Worm (Caenorhabditis elegans) whole organism, L1 larva: Measurements from ENCODE around the gene srbc-21.

ENCODE experiments used
- C34B4.2 ChIP-seq: sonication (generic microtip); optimal IDR thresholded peaks from 2 replicates; lab custom pipeline; 2017; ENCODE audit warnings: mild to moderate bottlenecking, missing genetic modification characterization, missing compliant biosample characterization
- alr-1 ChIP-seq: fragments of 200-800 bp; sonication (Bioruptor generic); optimal IDR thresholded peaks from 2 replicates; lab custom pipeline; 2018; ENCODE audit warnings: borderline replicate concordance, mild to moderate bottlenecking, missing genetic modification characterization, missing compliant biosample characterization
- aly-2 ChIP-seq: fragments of 150-350 bp; optimal IDR thresholded peaks from 2 replicates; lab custom pipeline; 2014; ENCODE audit warnings: missing biosample characterization, missing genetic modification characterization
- ceh-63 ChIP-seq: fragments of 200-800 bp; sonication (Bioruptor generic); optimal IDR thresholded peaks from 2 replicates; lab custom pipeline; 2018; ENCODE audit warnings: mild to moderate bottlenecking, missing genetic modification characterization, missing compliant biosample characterization
- ceh-88 ChIP-seq: fragments of 200-800 bp; sonication (Bioruptor generic); IDR thresholded peaks from 2 replicates; pipeline ENCODE4 v1.3.6; 2022; ENCODE audit warnings: missing genetic modification characterization, missing compliant biosample characterization
- dpl-1 ChIP-seq, 3 experiments: fragments of 150-350 bp in 2 of 3; sonication (generic microtip) in 1 of 3; optimal IDR thresholded peaks; 2 replicates each; lab custom pipeline; 2014 to 2017; ENCODE audit warnings: missing biosample characterization in 3 of 3, missing genetic modification characterization in 3 of 3, missing genetic modification reagents in 3 of 3
- dsc-1 ChIP-seq: sonication (generic microtip); optimal IDR thresholded peaks from 2 replicates; lab custom pipeline; 2016; ENCODE audit warnings: mild to moderate bottlenecking, missing genetic modification characterization, missing compliant biosample characterization
- efl-1 ChIP-seq, 4 experiments: fragments of 150-350 bp; optimal IDR thresholded peaks in 3 of 4; peaks in 1 of 4; 1 replicate in 1 of 4; 2 replicates in 3 of 4; lab custom pipeline; 2014; ENCODE audit warnings: missing biosample characterization in 2 of 4, missing genetic modification characterization in 2 of 4, missing genetic modification reagents in 2 of 4
- egl-13 ChIP-seq: sonication (generic microtip); optimal IDR thresholded peaks from 2 replicates; lab custom pipeline; 2016; ENCODE audit warnings: missing genotype, missing genetic modification reagents, missing genetic modification characterization, missing compliant biosample characterization
- egl-27 ChIP-seq, 2 experiments: fragments of 150-350 bp in 1 of 2; sonication (generic microtip); optimal IDR thresholded peaks; 3 replicates each; lab custom pipeline; 2017 to 2018; ENCODE audit warnings: missing biosample characterization in 2 of 2, missing genetic modification characterization in 2 of 2, missing genetic modification reagents in 2 of 2
- elt-2 ChIP-seq: sonication (generic microtip); optimal IDR thresholded peaks from 2 replicates; lab custom pipeline; 2016; ENCODE audit warnings: missing genetic modification characterization, mild to moderate bottlenecking, inconsistent platforms, missing compliant biosample characterization, missing genetic modification reagents
- ets-5 ChIP-seq: fragments of 200-800 bp; sonication (Bioruptor generic); IDR thresholded peaks from 2 replicates; pipeline ENCODE4 v1.3.6; 2022; ENCODE audit warnings: missing genetic modification characterization, missing compliant biosample characterization
- fkh-8 ChIP-seq: sonication (generic microtip); optimal IDR thresholded peaks from 2 replicates; lab custom pipeline; 2016; ENCODE audit warnings: mild to moderate bottlenecking, missing genetic modification characterization, missing compliant biosample characterization
- hpl-2 ChIP-seq: fragments of 150-350 bp; optimal IDR thresholded peaks from 2 replicates; lab custom pipeline; 2014; ENCODE audit warnings: missing biosample characterization, missing genetic modification reagents, missing genetic modification characterization
- isw-1 ChIP-seq: fragments of 200-800 bp; sonication (Bioruptor generic); IDR thresholded peaks from 2 replicates; pipeline ENCODE4 v1.3.6; 2022; ENCODE audit warnings: missing genetic modification characterization, missing compliant biosample characterization
- lin-14 ChIP-seq: fragments of 200-800 bp; sonication (Bioruptor generic); optimal IDR thresholded peaks from 2 replicates; lab custom pipeline; 2018; ENCODE audit warnings: mild to moderate bottlenecking, missing genetic modification characterization, moderate library complexity, missing compliant biosample characterization
- lin-15B ChIP-seq: fragments of 150-350 bp; sonication (generic microtip); optimal IDR thresholded peaks from 3 replicates; lab custom pipeline; 2014; ENCODE audit warnings: missing biosample characterization, missing genetic modification characterization
- lin-35 ChIP-seq, 2 experiments: fragments of 150-350 bp; optimal IDR thresholded peaks; 2 replicates each; lab custom pipeline; 2014; ENCODE audit warnings: missing biosample characterization in 2 of 2, missing genetic modification characterization in 2 of 2, missing genetic modification reagents in 2 of 2
- lin-39 ChIP-seq: fragments of 150-350 bp; optimal IDR thresholded peaks from 2 replicates; lab custom pipeline; 2014; ENCODE audit warnings: missing biosample characterization, missing genetic modification reagents, missing genetic modification characterization
- mdl-1 ChIP-seq, 2 experiments: fragments of 150-350 bp; optimal IDR thresholded peaks; 2 replicates each; lab custom pipeline; 2014 to 2017; ENCODE audit warnings: missing biosample characterization in 2 of 2, missing genetic modification characterization in 2 of 2, inconsistent platforms in 1 of 2
- nhr-11 ChIP-seq: fragments of 150-350 bp; optimal IDR thresholded peaks from 2 replicates; lab custom pipeline; 2014; ENCODE audit warnings: missing biosample characterization, missing genetic modification characterization
- nhr-12 ChIP-seq: sonication (generic microtip); optimal IDR thresholded peaks from 2 replicates; lab custom pipeline; 2017; ENCODE audit warnings: missing biosample characterization, missing genetic modification characterization
- nhr-20 ChIP-seq: sonication (generic microtip); optimal IDR thresholded peaks from 2 replicates; lab custom pipeline; 2016; ENCODE audit warnings: mild to moderate bottlenecking, missing genetic modification characterization, missing compliant biosample characterization
- nhr-237 ChIP-seq: fragments of 150-350 bp; optimal IDR thresholded peaks from 2 replicates; lab custom pipeline; 2014; ENCODE audit warnings: missing biosample characterization, missing genetic modification characterization
- nhr-47 ChIP-seq: sonication (generic microtip); optimal IDR thresholded peaks from 2 replicates; lab custom pipeline; 2016; ENCODE audit warnings: mild to moderate bottlenecking, missing genetic modification characterization, moderate library complexity, missing compliant biosample characterization
- nhr-71 ChIP-seq: sonication (generic microtip); optimal IDR thresholded peaks from 2 replicates; lab custom pipeline; 2016; ENCODE audit warnings: mild to moderate bottlenecking, missing genetic modification characterization, moderate library complexity, missing compliant biosample characterization
- nhr-84 ChIP-seq: sonication (generic microtip); optimal IDR thresholded peaks from 2 replicates; lab custom pipeline; 2017; ENCODE audit warnings: missing biosample characterization, missing genetic modification characterization
- nhr-85 ChIP-seq: sonication (generic microtip); peaks from one replicate; lab custom pipeline; 2016; ENCODE audit warnings: missing genetic modification characterization, inconsistent platforms, missing compliant biosample characterization
- nhr-90 ChIP-seq: sonication (generic microtip); optimal IDR thresholded peaks from 2 replicates; lab custom pipeline; 2016; ENCODE audit warnings: mild to moderate bottlenecking, missing genetic modification characterization, missing compliant biosample characterization; ENCODE audit not compliant: poor library complexity
- pag-3 ChIP-seq: sonication (generic microtip); optimal IDR thresholded peaks from 2 replicates; lab custom pipeline; 2017; ENCODE audit warnings: missing genetic modification characterization, mild to moderate bottlenecking, missing compliant biosample characterization, antibody characterized with exemption, borderline replicate concordance; ENCODE audit not compliant: insufficient read depth
- pax-3 ChIP-seq: fragments of 200-800 bp; sonication (Bioruptor generic); optimal IDR thresholded peaks from 2 replicates; lab custom pipeline; 2018; ENCODE audit warnings: mild to moderate bottlenecking, missing genetic modification characterization, moderate library complexity, missing compliant biosample characterization
- rnt-1 ChIP-seq: sonication (generic microtip); optimal IDR thresholded peaks from 2 replicates; lab custom pipeline; 2016; ENCODE audit warnings: mild to moderate bottlenecking, missing genetic modification characterization, moderate library complexity, missing compliant biosample characterization
- snpc-4 ChIP-seq: fragments of 150-350 bp; optimal IDR thresholded peaks from 2 replicates; lab custom pipeline; 2014; ENCODE audit warnings: missing biosample characterization, missing genetic modification characterization
- snu-23 ChIP-seq: sonication (generic microtip); optimal IDR thresholded peaks from 2 replicates; lab custom pipeline; 2016; ENCODE audit warnings: missing genetic modification characterization, missing compliant biosample characterization
- swsn-7 ChIP-seq: sonication (generic microtip); optimal IDR thresholded peaks from 2 replicates; lab custom pipeline; 2016; ENCODE audit warnings: missing genetic modification characterization, missing compliant biosample characterization
- tbx-2 ChIP-seq: sonication (generic microtip); optimal IDR thresholded peaks from 2 replicates; lab custom pipeline; 2016; ENCODE audit warnings: missing genetic modification characterization, missing compliant biosample characterization
- tlp-1 ChIP-seq: fragments of 150-350 bp; optimal IDR thresholded peaks from 2 replicates; lab custom pipeline; 2014; ENCODE audit warnings: missing biosample characterization, missing genetic modification characterization
- unc-30 ChIP-seq: sonication (generic microtip); optimal IDR thresholded peaks from 2 replicates; lab custom pipeline; 2017; ENCODE audit warnings: missing biosample characterization, missing genetic modification characterization
- unc-86 ChIP-seq: sonication (generic microtip); optimal IDR thresholded peaks from 2 replicates; lab custom pipeline; 2016; ENCODE audit warnings: missing genetic modification characterization, missing compliant biosample characterization
- vab-15 ChIP-seq: sonication (generic microtip); optimal IDR thresholded peaks from 2 replicates; lab custom pipeline; 2017; ENCODE audit warnings: missing genotype, mild to moderate bottlenecking, missing genetic modification characterization, missing compliant biosample characterization
- xbp-1 ChIP-seq: sonication (generic microtip); optimal IDR thresholded peaks from 2 replicates; lab custom pipeline; 2016; ENCODE audit warnings: missing genetic modification characterization, missing compliant biosample characterization
- zip-4 ChIP-seq: fragments of 200-800 bp; sonication (Bioruptor generic); optimal IDR thresholded peaks from 2 replicates; lab custom pipeline; 2018; ENCODE audit warnings: mild to moderate bottlenecking, missing genetic modification characterization, moderate library complexity, missing compliant biosample characterization

srbc-21 gene

ce11 chrV:2190383-2190782, 35.1 kb downstream of the srbc-21 start:
- TF ChIP-seq alr-1 (tag; lab: Kevin White, UChicago) (no peak), lin-39 (tag; lab: Kevin White, UChicago) (no peak), nhr-71 (tag; lab: Kevin White, UChicago) (no peak)

ce11 chrV:2191122-2191521, 35.8 kb downstream of the srbc-21 start, which contains the start of gene srbc-42:
Gene srbc-42 (minus strand): TSS chrV:2191222.
- no peak for TF ChIP-seq nhr-90 (tag; lab: Kevin White, UChicago)
- no peak for TF ChIP-seq nhr-84
- no peak for TF ChIP-seq ceh-63 (GFP tag; lab: Kevin White, UChicago)

DNA sequence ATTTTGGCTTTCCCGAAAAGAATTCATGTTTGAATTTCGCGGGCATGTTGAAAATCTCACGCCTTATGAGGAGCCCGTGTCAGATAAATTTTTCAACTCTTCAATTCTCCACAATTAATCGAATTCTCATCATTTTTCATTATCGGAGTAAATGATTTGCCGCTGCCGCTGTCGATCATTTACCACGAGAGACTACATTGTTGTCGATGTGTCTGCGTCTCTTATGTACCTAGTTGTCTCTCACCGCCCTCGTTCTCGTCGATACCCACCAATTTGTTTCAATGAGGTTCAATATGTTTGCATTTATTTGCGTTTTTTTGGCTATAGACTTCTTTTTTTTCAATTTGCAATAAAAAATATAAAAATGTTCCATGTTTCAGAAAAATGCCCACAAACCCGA, 36.8 kb downstream of the srbc-21 start, which contains the start of gene nhr-13:
TSS of gene nhr-13 (plus strand) at position 369 of the 400 bp plus-strand sequence.
- TF ChIP-seq dsc-1 (peak; percentile 64), egl-13 (tag; lab: Kevin White, UChicago) (no peak), ceh-88 (GFP tag; lab: Robert Waterston, UW) (no peak), unc-30 (tag; lab: Kevin White, UChicago) (no peak), nhr-47 (no peak), nhr-11 (tag; lab: Kevin White, UChicago) (no peak), unc-86 (tag; lab: Kevin White, UChicago) (no peak), efl-1 (optimal IDR thresholded peaks at IDR 0.05; lab: Kevin White, UChicago) (peak in 1 of 2 experiments; percentile 17), efl-1 (GFP tag; optimal IDR thresholded peaks at IDR 0.05 in 1 of 2; lab: Kevin White, UChicago) (peak in 1 of 2 experiments; percentile 50), lin-35 (GFP tag; optimal IDR thresholded peaks at IDR 0.05; lab: Kevin White, UChicago) (peak in 1 of 2 experiments; percentile 36), pag-3 (tag; lab: Kevin White, UChicago) (no peak), dpl-1 (GFP tag; optimal IDR thresholded peaks at IDR 0.05; lab: Kevin White, UChicago) (no peak), isw-1 (GFP tag; lab: Robert Waterston, UW) (no peak), pax-3 (tag; lab: Kevin White, UChicago) (no peak), snpc-4 (tag; lab: Kevin White, UChicago) (no peak), swsn-7 (tag; lab: Kevin White, UChicago) (no peak), aly-2 (no peak), tbx-2 (tag; lab: Kevin White, UChicago) (no peak), elt-2 (peak; percentile 50), alr-1 (tag; lab: Kevin White, UChicago) (no peak), fkh-8 (no peak), mdl-1 (tag; optimal IDR thresholded peaks at IDR 0.05; lab: Kevin White, UChicago) (peak in 1 of 2 experiments; percentile 43), tlp-1 (tag; lab: Kevin White, UChicago) (no peak), lin-14 (no peak), nhr-85 (no peak), lin-15B (tag; lab: Kevin White, UChicago) (no peak), nhr-90 (tag; lab: Kevin White, UChicago) (peak; percentile 17), nhr-84 (no peak), nhr-237 (no peak), nhr-12 (no peak), C34B4.2 (tag; lab: Kevin White, UChicago) (no peak), hpl-2 (GFP tag; lab: Kevin White, UChicago) (no peak), vab-15 (tag; lab: Kevin White, UChicago) (no peak), zip-4 (GFP tag; lab: Kevin White, UChicago) (no peak), ets-5 (GFP tag; lab: Robert Waterston, UW) (no peak), egl-27 (tag; optimal IDR thresholded peaks at IDR 0.05; lab: Kevin White, UChicago) (no peak), nhr-20 (peak; percentile 85), rnt-1 (tag; lab: Kevin White, UChicago) (peak; percentile 18), lin-39 (tag; lab: Kevin White, UChicago) (no peak), snu-23 (GFP tag; lab: Kevin White, UChicago) (peak; percentile 30), xbp-1 (tag; lab: Kevin White, UChicago) (no peak)
